Worm (Caenorhabditis elegans) whole organism, L2 larva: ENCODE results near the gene ZK546.5.

Experiments
- C34F6.9 ChIP-seq: fragments of 150-350 bp; optimal IDR thresholded peaks from 2 replicates; lab custom pipeline; 2014; ENCODE audit warnings: missing biosample characterization, missing genetic modification characterization
- F13H6.1 ChIP-seq: sonication (generic microtip); optimal IDR thresholded peaks from 2 replicates; lab custom pipeline; 2016; ENCODE audit warnings: missing genetic modification characterization, missing compliant biosample characterization
- R02D3.7 ChIP-seq: fragments of 150-350 bp; optimal IDR thresholded peaks from 2 replicates; lab custom pipeline; 2014; ENCODE audit warnings: missing biosample characterization, missing genetic modification characterization
- Y55F3AM.14 ChIP-seq: fragments of 200-800 bp; sonication (Bioruptor generic); optimal IDR thresholded peaks from 2 replicates; lab custom pipeline; 2018; ENCODE audit warnings: mild to moderate bottlenecking, missing genetic modification characterization, missing compliant biosample characterization
- alr-1 ChIP-seq: fragments of 150-350 bp; optimal IDR thresholded peaks from 2 replicates; lab custom pipeline; 2014; ENCODE audit warnings: missing biosample characterization, missing genetic modification characterization
- aly-2 ChIP-seq: fragments of 150-350 bp; optimal IDR thresholded peaks from 2 replicates; lab custom pipeline; 2014; ENCODE audit warnings: missing biosample characterization, missing genetic modification characterization
- ama-1 ChIP-seq: fragments of 150-350 bp; optimal IDR thresholded peaks from 2 replicates; lab custom pipeline; 2018; ENCODE audit warnings: inconsistent platforms
- blmp-1 ChIP-seq: sonication (generic microtip); optimal IDR thresholded peaks from 2 replicates; lab custom pipeline; 2017; ENCODE audit warnings: missing genetic modification characterization, mild to moderate bottlenecking, missing compliant biosample characterization, antibody characterized with exemption, moderate library complexity; ENCODE audit not compliant: insufficient read depth
- ceh-16 ChIP-seq: fragments of 150-350 bp; optimal IDR thresholded peaks from 2 replicates; lab custom pipeline; 2014; ENCODE audit warnings: missing biosample characterization, missing genetic modification characterization
- crh-2 ChIP-seq: sonication (generic microtip); optimal IDR thresholded peaks from 2 replicates; lab custom pipeline; 2017; ENCODE audit warnings: missing biosample characterization, missing genetic modification characterization
- dmd-4 ChIP-seq: sonication (generic microtip); optimal IDR thresholded peaks from 2 replicates; lab custom pipeline; 2017; ENCODE audit warnings: missing biosample characterization, missing genetic modification characterization
- elt-3 ChIP-seq: sonication (generic microtip); optimal IDR thresholded peaks from 2 replicates; lab custom pipeline; 2017; ENCODE audit warnings: missing biosample characterization, missing genetic modification characterization
- fos-1 ChIP-seq: fragments of 150-350 bp; optimal IDR thresholded peaks from 2 replicates; lab custom pipeline; 2014; ENCODE audit warnings: missing biosample characterization, missing genetic modification characterization
- gmeb-1 ChIP-seq: fragments of 150-350 bp; optimal IDR thresholded peaks from 2 replicates; lab custom pipeline; 2014; ENCODE audit warnings: missing biosample characterization, missing genetic modification characterization
- lin-11 ChIP-seq: fragments of 150-350 bp; sonication (generic microtip); optimal IDR thresholded peaks from 2 replicates; lab custom pipeline; 2014; ENCODE audit warnings: missing biosample characterization, missing genetic modification characterization, inconsistent platforms, mixed read lengths
- lin-13 ChIP-seq: fragments of 150-350 bp; optimal IDR thresholded peaks from 2 replicates; lab custom pipeline; 2014; ENCODE audit warnings: missing biosample characterization, missing genetic modification reagents, missing genetic modification characterization
- lin-39 ChIP-seq: fragments of 150-350 bp; optimal IDR thresholded peaks from 2 replicates; lab custom pipeline; 2014; ENCODE audit warnings: missing biosample characterization, missing genetic modification reagents, missing genetic modification characterization
- lsy-2 ChIP-seq, 2 experiments: fragments of 150-350 bp in 1 of 2; sonication (generic microtip) in 1 of 2; optimal IDR thresholded peaks; 2 replicates each; lab custom pipeline; 2014 to 2017; ENCODE audit warnings: missing biosample characterization in 2 of 2, missing genetic modification characterization in 2 of 2
- mab-5 ChIP-seq: fragments of 150-350 bp; optimal IDR thresholded peaks from 2 replicates; lab custom pipeline; 2014; ENCODE audit warnings: missing biosample characterization, missing genetic modification characterization
- mbf-1 ChIP-seq: sonication (generic microtip); optimal IDR thresholded peaks from 2 replicates; lab custom pipeline; 2017; ENCODE audit warnings: missing biosample characterization, missing genetic modification characterization
- nhr-10 ChIP-seq: sonication (generic microtip); optimal IDR thresholded peaks from 2 replicates; lab custom pipeline; 2017; ENCODE audit warnings: missing biosample characterization, missing genetic modification characterization
- nhr-11 ChIP-seq: fragments of 150-350 bp; optimal IDR thresholded peaks from 2 replicates; lab custom pipeline; 2014; ENCODE audit warnings: missing biosample characterization, missing genetic modification characterization
- nhr-12 ChIP-seq: fragments of 150-350 bp; optimal IDR thresholded peaks from 2 replicates; lab custom pipeline; 2014; ENCODE audit warnings: missing biosample characterization, missing genetic modification characterization
- nhr-129 ChIP-seq: fragments of 150-350 bp; optimal IDR thresholded peaks from 2 replicates; lab custom pipeline; 2014; ENCODE audit warnings: missing biosample characterization, missing genetic modification characterization
- nhr-21 ChIP-seq: fragments of 150-350 bp; optimal IDR thresholded peaks from 2 replicates; lab custom pipeline; 2014; ENCODE audit warnings: missing biosample characterization, missing genetic modification characterization
- nhr-23 ChIP-seq: fragments of 150-350 bp; optimal IDR thresholded peaks from 2 replicates; lab custom pipeline; 2014; ENCODE audit warnings: missing biosample characterization, missing genetic modification reagents, missing genetic modification characterization
- nhr-237 ChIP-seq: fragments of 150-350 bp; optimal IDR thresholded peaks from 2 replicates; lab custom pipeline; 2014; ENCODE audit warnings: missing biosample characterization, missing genetic modification characterization
- nhr-25 ChIP-seq: fragments of 150-350 bp; sonication (generic microtip); optimal IDR thresholded peaks from 3 replicates; lab custom pipeline; 2014; ENCODE audit warnings: missing biosample characterization, missing genetic modification characterization
- nhr-6 ChIP-seq: fragments of 150-350 bp; optimal IDR thresholded peaks from 2 replicates; lab custom pipeline; 2014; ENCODE audit warnings: missing biosample characterization, missing genetic modification characterization
- nhr-77 ChIP-seq: fragments of 150-350 bp; optimal IDR thresholded peaks from 2 replicates; lab custom pipeline; 2014; ENCODE audit warnings: missing biosample characterization, missing genetic modification characterization
- peb-1 ChIP-seq: fragments of 150-350 bp; optimal IDR thresholded peaks from 2 replicates; lab custom pipeline; 2014; ENCODE audit warnings: missing biosample characterization, missing genetic modification characterization
- skn-1 ChIP-seq: sonication (generic microtip); optimal IDR thresholded peaks from 2 replicates; lab custom pipeline; 2017; ENCODE audit warnings: missing biosample characterization, missing genetic modification characterization
- sma-3 ChIP-seq: sonication (generic microtip); optimal IDR thresholded peaks from 2 replicates; lab custom pipeline; 2016; ENCODE audit warnings: missing genetic modification reagents, missing genetic modification characterization, missing compliant biosample characterization
- sma-9 ChIP-seq, 2 experiments: fragments of 150-350 bp in 1 of 2; sonication (generic microtip) in 1 of 2; optimal IDR thresholded peaks; 2 replicates each; lab custom pipeline; 2014 to 2016; ENCODE audit warnings: missing genetic modification characterization in 2 of 2, mild to moderate bottlenecking in 1 of 2, missing biosample characterization in 1 of 2, missing compliant biosample characterization in 1 of 2, missing genetic modification reagents in 1 of 2, moderate library complexity in 1 of 2
- snpc-4 ChIP-seq: fragments of 150-350 bp; optimal IDR thresholded peaks from 2 replicates; lab custom pipeline; 2014; ENCODE audit warnings: missing biosample characterization, missing genetic modification characterization
- unc-39 ChIP-seq: fragments of 150-350 bp; optimal IDR thresholded peaks from 2 replicates; lab custom pipeline; 2014; ENCODE audit warnings: missing biosample characterization, missing genetic modification characterization
- unc-55 ChIP-seq: fragments of 150-350 bp; sonication (generic microtip); optimal IDR thresholded peaks from 3 replicates; lab custom pipeline; 2014; ENCODE audit warnings: missing biosample characterization, missing genetic modification reagents, missing genetic modification characterization
- unc-62 ChIP-seq: fragments of 150-350 bp; optimal IDR thresholded peaks from 2 replicates; lab custom pipeline; 2014; ENCODE audit warnings: missing biosample characterization, missing genetic modification reagents, missing genetic modification characterization
- zag-1 ChIP-seq: fragments of 150-350 bp; optimal IDR thresholded peaks from 2 replicates; lab custom pipeline; 2014; ENCODE audit warnings: missing biosample characterization, missing genetic modification characterization
- ztf-1 ChIP-seq: fragments of 200-800 bp; sonication (Bioruptor generic); conservative IDR thresholded peaks from 2 replicates; pipeline ENCODE4 v1.3.6; 2022; ENCODE audit warnings: missing genetic modification characterization, missing compliant biosample characterization
- ztf-4 ChIP-seq: fragments of 150-350 bp; optimal IDR thresholded peaks from 2 replicates; lab custom pipeline; 2014; ENCODE audit warnings: missing biosample characterization, missing genetic modification characterization

ZK546.5 gene

ce11 chrII:4955353-4955752 is 19.7 kb downstream of the ZK546.5 start, which contains the start of gene pbs-3:
Gene pbs-3 (minus strand): TSS chrII:4955427.
- TF ChIP-seq mbf-1 (tag; lab: Kevin White, UChicago) (no peak), nhr-12 (no peak), sma-9 (GFP tag; optimal IDR thresholded peaks at IDR 0.05; lab: Kevin White, UChicago) (peak; percentile 33), sma-9 (tag; optimal IDR thresholded peaks at IDR 0.05; lab: Kevin White, UChicago) (no peak), nhr-10 (no peak), unc-62 (GFP tag; lab: Kevin White, UChicago) (no peak), lin-13 (GFP tag; lab: Kevin White, UChicago) (peak; percentile 76), nhr-77 (tag; lab: Kevin White, UChicago) (no peak), dmd-4 (tag; lab: Kevin White, UChicago) (no peak), alr-1 (tag; lab: Kevin White, UChicago) (no peak), lsy-2 (tag; optimal IDR thresholded peaks at IDR 0.05; lab: Kevin White, UChicago) (peak; percentile 22 to 76), ztf-4 (no peak), C34F6.9 (tag; lab: Kevin White, UChicago) (peak; percentile 77), sma-3 (GFP tag; lab: Kevin White, UChicago) (peak; percentile 45), blmp-1 (no peak), nhr-23 (tag; lab: Kevin White, UChicago) (no peak), unc-55 (GFP tag; lab: Kevin White, UChicago) (peak; percentile 79), nhr-21 (peak; percentile 41), gmeb-1 (tag; lab: Kevin White, UChicago) (peak; percentile 25), unc-39 (tag; lab: Kevin White, UChicago) (no peak), nhr-25 (tag; lab: Kevin White, UChicago) (peak; percentile 46), crh-2 (tag; lab: Kevin White, UChicago) (peak; percentile 73), nhr-237 (no peak), peb-1 (tag; lab: Kevin White, UChicago) (no peak), Y55F3AM.14 (GFP tag; lab: Kevin White, UChicago) (no peak), nhr-11 (tag; lab: Kevin White, UChicago) (no peak), ama-1 (lab: Kevin White, UChicago) (peak; percentile 60), lin-11 (peak; percentile 28), zag-1 (no peak), aly-2 (no peak), F13H6.1 (tag; lab: Kevin White, UChicago) (peak; percentile 13), mab-5 (tag; lab: Kevin White, UChicago) (no peak), fos-1 (tag; lab: Kevin White, UChicago) (peak; percentile 37), R02D3.7 (tag; lab: Kevin White, UChicago) (no peak), nhr-129 (tag; lab: Kevin White, UChicago) (peak; percentile 84), skn-1 (tag; lab: Kevin White, UChicago) (peak; percentile 89), snpc-4 (peak; percentile 33), ztf-1 (GFP tag; lab: Robert Waterston, UW) (no peak), nhr-6 (tag; lab: Kevin White, UChicago) (no peak), lin-39 (no peak)

- TF ChIP-seq unc-55 (GFP tag; lab: Kevin White, UChicago) (peak; percentile 39), unc-39 (tag; lab: Kevin White, UChicago) (no peak), lsy-2 (tag; optimal IDR thresholded peaks at IDR 0.05; lab: Kevin White, UChicago) (peak in 1 of 2 experiments; percentile 26), nhr-129 (tag; lab: Kevin White, UChicago) (peak; percentile 58), C34F6.9 (tag; lab: Kevin White, UChicago) (peak; percentile 46), Y55F3AM.14 (GFP tag; lab: Kevin White, UChicago) (no peak)
Observed at ce11 chrII:4959719-4960118, 24.1 kb downstream of the ZK546.5 start, which contains the start of gene ulp-2. Gene ulp-2 (minus strand): TSS chrII:4959876.

ce11 chrII:4960690-4961089 is 25.1 kb downstream of the ZK546.5 start:
- TF ChIP-seq nhr-12 (no peak), ceh-16 (tag; lab: Kevin White, UChicago) (no peak), sma-9 (GFP tag; optimal IDR thresholded peaks at IDR 0.05; lab: Kevin White, UChicago) (peak; percentile 16), sma-9 (tag; optimal IDR thresholded peaks at IDR 0.05; lab: Kevin White, UChicago) (no peak), sma-3 (GFP tag; lab: Kevin White, UChicago) (peak; percentile 19), unc-55 (GFP tag; lab: Kevin White, UChicago) (no peak), gmeb-1 (tag; lab: Kevin White, UChicago) (no peak), ama-1 (lab: Kevin White, UChicago) (no peak), dmd-4 (tag; lab: Kevin White, UChicago) (no peak), elt-3 (tag; lab: Kevin White, UChicago) (no peak), R02D3.7 (tag; lab: Kevin White, UChicago) (no peak), fos-1 (tag; lab: Kevin White, UChicago) (peak; percentile 42), nhr-25 (tag; lab: Kevin White, UChicago) (no peak), zag-1 (no peak)
